Worm (Caenorhabditis elegans): ENCODE results near the gene wrt-7.

Gene wrt-7

DNA sequence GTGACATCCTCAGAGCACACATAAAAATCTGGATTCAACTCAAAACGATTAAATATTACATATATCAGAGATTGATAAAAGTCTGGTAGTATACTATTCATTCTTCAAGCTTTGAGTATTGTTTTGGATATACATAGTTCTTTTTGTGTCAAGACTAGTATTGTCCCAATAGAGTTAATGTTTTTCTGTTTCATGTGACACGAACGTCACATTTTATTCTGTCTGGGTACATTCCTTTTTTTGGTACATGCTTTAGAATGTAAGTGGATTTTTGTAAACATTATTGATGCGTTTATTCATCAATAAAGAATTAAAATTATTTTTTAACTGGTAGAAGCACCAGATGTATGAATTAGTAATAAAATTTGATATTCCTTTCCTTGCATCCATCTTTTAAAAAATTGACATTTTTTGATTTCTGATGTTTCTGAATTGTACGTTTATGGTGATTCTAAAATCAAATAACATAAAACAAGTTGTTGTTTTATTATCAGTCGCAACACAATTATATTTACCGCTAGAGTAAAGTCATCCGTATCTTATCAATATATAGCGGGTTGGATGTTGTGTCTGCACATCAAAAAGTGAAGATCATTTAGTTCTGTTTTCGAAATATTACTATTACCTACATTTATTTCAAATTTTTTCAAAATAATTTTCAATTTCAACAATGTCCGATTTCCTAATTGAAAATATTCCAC is 21.3 kb downstream of the wrt-7 start, which contains the start of the genes srt-22 and nhr-246:
Gene srt-22, minus strand, starts transcription at position 101 of the 701 bp plus-strand sequence.
Gene nhr-246, plus strand, starts transcription at position 651 of the 701 bp plus-strand sequence.
- TF ChIP-seq lin-54 (GFP tag; optimal IDR thresholded peaks at IDR 0.05) (no peak), lin-35 (GFP tag; optimal IDR thresholded peaks at IDR 0.05) (no peak), ama-1 (optimal IDR thresholded peaks at IDR 0.05) (no peak), ama-1 (GFP tag; optimal IDR thresholded peaks at IDR 0.05) (no peak), hlh-12 (tag; optimal IDR thresholded peaks at IDR 0.05) (no peak), dpl-1 (GFP tag; optimal IDR thresholded peaks at IDR 0.05) (no peak), B0336.3 (GFP tag; IDR thresholded peaks at IDR 0.05) (no peak)

DNA sequence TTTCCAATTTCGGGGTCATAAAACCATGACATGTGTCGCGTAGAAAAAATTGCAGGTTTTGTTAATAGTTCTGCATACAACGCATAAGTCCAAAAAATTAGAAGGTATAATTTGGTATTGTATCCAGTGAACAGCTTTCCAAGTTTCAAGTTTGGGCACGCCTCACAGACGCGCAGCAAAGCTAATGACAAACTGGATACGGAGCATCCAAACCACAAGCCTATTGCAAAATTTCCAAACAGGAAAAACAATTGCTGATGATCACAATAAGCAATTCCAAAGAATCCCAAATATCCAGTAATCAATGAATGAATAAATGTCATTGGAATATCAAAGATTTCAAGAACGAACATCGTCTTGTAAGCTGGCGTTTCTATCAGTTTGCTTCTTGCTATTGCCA is 23.8 kb downstream of the wrt-7 start:
- TF ChIP-seq let-526 (GFP tag; IDR thresholded peaks at IDR 0.05) (no peak), madf-10 (tag; optimal IDR thresholded peaks at IDR 0.05) (no peak), lsl-1 (GFP tag; optimal IDR thresholded peaks at IDR 0.05) (no peak)

DNA sequence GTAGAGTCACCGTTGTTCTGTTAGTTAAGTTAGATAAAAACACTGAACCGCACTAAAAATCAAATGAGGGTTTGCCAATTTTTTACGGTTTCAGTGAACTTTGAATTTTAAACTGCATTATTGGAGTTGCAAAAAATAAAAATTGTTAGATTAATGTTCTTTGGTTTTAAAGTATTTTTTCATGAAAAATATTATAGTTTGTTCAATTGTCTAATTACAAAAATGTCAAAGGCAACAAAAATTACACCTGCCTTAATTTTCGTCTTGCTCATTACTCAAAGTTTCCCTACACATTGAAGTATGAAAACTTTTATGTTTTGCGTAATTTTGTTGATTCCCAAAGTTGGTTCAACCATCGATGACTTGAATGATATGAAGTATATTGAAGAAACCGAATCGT is 26.5 kb downstream of the wrt-7 start, which contains the start of gene irld-62:
Gene irld-62, plus strand, starts transcription at position 301 of the 400 bp plus-strand sequence.
- no peak for TF ChIP-seq ets-4 (GFP tag; optimal IDR thresholded peaks at IDR 0.05)
- TF ChIP-seq nfya-2 (GFP tag; IDR thresholded peaks at IDR 0.05) = no peak
- no peak for TF ChIP-seq ztf-3 (GFP tag; optimal IDR thresholded peaks at IDR 0.05)
- no peak for TF ChIP-seq snpc-3.4 (tag; optimal IDR thresholded peaks at IDR 0.05)
- no peak for TF ChIP-seq ceh-100 (GFP tag; IDR thresholded peaks at IDR 0.05)
- no peak for TF ChIP-seq rcor-1 (GFP tag; IDR thresholded peaks at IDR 0.05)
- no peak for TF ChIP-seq nfya-1 (tag; optimal IDR thresholded peaks at IDR 0.05; ENCODE audit: borderline replicate concordance, insufficient read depth)
- TF ChIP-seq F55B11.4 (tag; optimal IDR thresholded peaks at IDR 0.05; ENCODE audit: borderline replicate concordance, insufficient read depth) = no peak
- TF ChIP-seq madf-8 (GFP tag; conservative IDR thresholded peaks at IDR 0.05) = no peak
- no peak for TF ChIP-seq F39B2.1 (GFP tag; IDR thresholded peaks at IDR 0.05)
- no peak for TF ChIP-seq nhr-80 (tag; optimal IDR thresholded peaks at IDR 0.05)
- no peak for TF ChIP-seq hsf-1 (GFP tag; IDR thresholded peaks at IDR 0.05)
- no peak for TF ChIP-seq dox-1 (GFP tag; IDR thresholded peaks at IDR 0.05)
- TF ChIP-seq Y56A3A.18 (GFP tag; IDR thresholded peaks at IDR 0.05) = no peak
- no peak for TF ChIP-seq mcd-1 (GFP tag; IDR thresholded peaks at IDR 0.05)
- no peak for TF ChIP-seq fkh-3 (tag; optimal IDR thresholded peaks at IDR 0.05)
- no peak for TF ChIP-seq attf-6 (GFP tag; IDR thresholded peaks at IDR 0.05)

- TF ChIP-seq snpc-3.4 (tag; optimal IDR thresholded peaks at IDR 0.05) (no peak), rcor-1 (GFP tag; IDR thresholded peaks at IDR 0.05) (no peak), snpc-4 (GFP tag; optimal IDR thresholded peaks at IDR 0.05) (no peak), snpc-4 (tag; optimal IDR thresholded peaks at IDR 0.05) (no peak), hmg-1.2 (GFP tag; IDR thresholded peaks at IDR 0.05) (no peak), gei-17 (GFP tag; optimal IDR thresholded peaks at IDR 0.05) (no peak), xnd-1 (tag; optimal IDR thresholded peaks at IDR 0.05) (no peak), ccch-3 (GFP tag; optimal IDR thresholded peaks at IDR 0.05) (no peak), B0336.3 (GFP tag; IDR thresholded peaks at IDR 0.05) (no peak), lin-54 (GFP tag; optimal IDR thresholded peaks at IDR 0.05) (no peak), F22D6.2 (tag; optimal IDR thresholded peaks at IDR 0.05) (no peak), lag-1 (GFP tag; IDR thresholded peaks at IDR 0.05) (no peak), ceh-58 (GFP tag; IDR thresholded peaks at IDR 0.05) (no peak), snpc-1.1 (tag; optimal IDR thresholded peaks at IDR 0.05; ENCODE audit: insufficient read depth) (no peak), nfya-1 (tag; optimal IDR thresholded peaks at IDR 0.05; ENCODE audit: borderline replicate concordance, insufficient read depth) (no peak), him-1 (tag; optimal IDR thresholded peaks at IDR 0.05) (no peak)
Measured at ce11 chrV:15309011-15309410, 28.3 kb downstream of the wrt-7 start, which contains the start of gene srz-10. Gene srz-10, minus strand, starts transcription at chrV:15309098.
